Worm (Caenorhabditis elegans): ENCODE measurements around the gene scd-2.

scd-2 gene

DNA sequence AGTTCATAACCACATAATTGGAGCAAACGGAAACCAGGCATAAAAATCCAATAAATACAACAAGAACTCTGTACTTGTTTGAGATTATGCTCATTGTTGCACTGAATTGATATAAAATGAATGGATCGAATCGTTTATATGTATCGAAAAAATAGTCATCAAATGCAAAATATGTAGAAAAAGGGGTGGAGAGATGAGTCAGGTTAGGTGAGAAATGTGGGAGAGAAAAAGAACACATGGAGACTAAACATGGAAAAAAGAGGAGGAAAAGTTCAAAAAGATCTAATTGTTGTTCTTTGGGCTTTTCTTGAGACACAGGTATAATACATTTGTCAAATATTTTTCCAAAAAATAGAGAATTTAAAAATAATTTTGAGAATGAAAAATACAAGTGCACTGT, 55.4 kb downstream of the scd-2 start, which contains the start of gene K11G9.5:
K11G9.5 (minus strand) TSS at position 101 of the 400 bp plus-strand sequence.
- TF ChIP-seq ztf-29 (GFP tag; IDR thresholded peaks at IDR 0.05) (no peak), med-1 (GFP tag; optimal IDR thresholded peaks at IDR 0.05; ENCODE audit: insufficient read depth) (no peak), klf-2 (GFP tag; conservative IDR thresholded peaks at IDR 0.05) (no peak), ref-1 (GFP tag; conservative IDR thresholded peaks at IDR 0.05) (no peak), flt-1 (GFP tag; IDR thresholded peaks at IDR 0.05) (no peak), ztf-23 (GFP tag; IDR thresholded peaks at IDR 0.05) (no peak), tab-1 (GFP tag; IDR thresholded peaks at IDR 0.05) (no peak)
